Worm (Caenorhabditis elegans) whole organism, late embryonic: Measurements from ENCODE around the gene idpb-4.

ENCODE experiments used
- F13H6.1 ChIP-seq: sonication (generic microtip); optimal IDR thresholded peaks from 2 replicates; lab custom pipeline; 2016; ENCODE audit warnings: missing genetic modification characterization, missing compliant biosample characterization
- K02D7.2 ChIP-seq: sonication (generic microtip); optimal IDR thresholded peaks from 2 replicates; lab custom pipeline; 2017; ENCODE audit warnings: mild to moderate bottlenecking, missing genetic modification characterization, missing compliant biosample characterization
- T23F11.4 ChIP-seq: fragments of 200-800 bp; sonication (Bioruptor generic); optimal IDR thresholded peaks from 2 replicates; lab custom pipeline; 2018; ENCODE audit warnings: mild to moderate bottlenecking, missing genetic modification characterization, missing compliant biosample characterization
- Y22D7AL.16 ChIP-seq: sonication (generic microtip); optimal IDR thresholded peaks from 2 replicates; lab custom pipeline; 2016; ENCODE audit warnings: missing genetic modification characterization, missing compliant biosample characterization
- ahr-1 ChIP-seq: sonication (generic microtip); optimal IDR thresholded peaks from 2 replicates; lab custom pipeline; 2016; ENCODE audit warnings: missing genetic modification characterization, missing compliant biosample characterization
- ama-1 ChIP-seq: fragments of 150-350 bp; optimal IDR thresholded peaks from 2 replicates; lab custom pipeline; 2014
- ceh-18 ChIP-seq: sonication (generic microtip); optimal IDR thresholded peaks from 2 replicates; lab custom pipeline; 2016; ENCODE audit warnings: missing genetic modification characterization, missing compliant biosample characterization
- ceh-2 ChIP-seq: sonication (generic microtip); optimal IDR thresholded peaks from 2 replicates; lab custom pipeline; 2016; ENCODE audit warnings: missing genotype, missing genetic modification characterization, missing compliant biosample characterization
- ceh-31 ChIP-seq: sonication (generic microtip); optimal IDR thresholded peaks from 2 replicates; lab custom pipeline; 2016; ENCODE audit warnings: missing genetic modification characterization, missing compliant biosample characterization
- ceh-45 ChIP-seq: fragments of 200-800 bp; sonication (Bioruptor generic); IDR thresholded peaks from 2 replicates; pipeline ENCODE4 v1.3.6; 2022; ENCODE audit warnings: missing genetic modification reagents, missing genetic modification characterization, missing compliant biosample characterization
- ceh-48 ChIP-seq: sonication (generic microtip); optimal IDR thresholded peaks from 2 replicates; lab custom pipeline; 2016; ENCODE audit warnings: missing genetic modification characterization, inconsistent platforms, missing compliant biosample characterization
- ceh-9 ChIP-seq: sonication (generic microtip); optimal IDR thresholded peaks from 2 replicates; lab custom pipeline; 2016; ENCODE audit warnings: mild to moderate bottlenecking, missing genetic modification characterization, inconsistent platforms, missing compliant biosample characterization
- che-1 ChIP-seq: sonication (generic microtip); optimal IDR thresholded peaks from 2 replicates; lab custom pipeline; 2016; ENCODE audit warnings: mild to moderate bottlenecking, missing genetic modification characterization, missing compliant biosample characterization
- dmd-4 ChIP-seq: sonication (generic microtip); optimal IDR thresholded peaks from 2 replicates; lab custom pipeline; 2016; ENCODE audit warnings: borderline replicate concordance, missing genetic modification characterization, missing compliant biosample characterization
- dve-1 ChIP-seq: sonication (generic microtip); optimal IDR thresholded peaks from 2 replicates; lab custom pipeline; 2017; ENCODE audit warnings: antibody characterized with exemption, mild to moderate bottlenecking, missing genetic modification characterization, missing compliant biosample characterization
- fkh-6 ChIP-seq: sonication (generic microtip); optimal IDR thresholded peaks from 2 replicates; lab custom pipeline; 2016; ENCODE audit warnings: missing genetic modification characterization, missing compliant biosample characterization
- gmeb-2 ChIP-seq: sonication (generic microtip); optimal IDR thresholded peaks from 2 replicates; lab custom pipeline; 2016; ENCODE audit warnings: missing genetic modification characterization, inconsistent platforms, missing compliant biosample characterization
- hlh-13 ChIP-seq: fragments of 200-800 bp; sonication (Bioruptor generic); optimal IDR thresholded peaks from 2 replicates; lab custom pipeline; 2018; ENCODE audit warnings: mild to moderate bottlenecking, missing genetic modification characterization, missing compliant biosample characterization
- hlh-15 ChIP-seq: sonication (generic microtip); optimal IDR thresholded peaks from 2 replicates; lab custom pipeline; 2016; ENCODE audit warnings: missing genetic modification characterization, missing compliant biosample characterization
- hlh-30 ChIP-seq: sonication (generic microtip); optimal IDR thresholded peaks from 2 replicates; lab custom pipeline; 2017; ENCODE audit warnings: antibody characterized with exemption, missing genetic modification characterization, missing compliant biosample characterization; ENCODE audit not compliant: insufficient read depth
- hlh-6 ChIP-seq: sonication (generic microtip); optimal IDR thresholded peaks from 2 replicates; lab custom pipeline; 2016; ENCODE audit warnings: missing genotype, missing genetic modification characterization, missing compliant biosample characterization
- lim-6 ChIP-seq: sonication (generic microtip); optimal IDR thresholded peaks from 2 replicates; lab custom pipeline; 2016; ENCODE audit warnings: missing genetic modification characterization, missing compliant biosample characterization
- lin-11 ChIP-seq: fragments of 200-800 bp; sonication (Bioruptor generic); optimal IDR thresholded peaks from 2 replicates; lab custom pipeline; 2018; ENCODE audit warnings: mild to moderate bottlenecking, missing genetic modification characterization, missing compliant biosample characterization
- madf-2 ChIP-seq: sonication (generic microtip); optimal IDR thresholded peaks from 2 replicates; lab custom pipeline; 2017; ENCODE audit warnings: missing genetic modification characterization, missing compliant biosample characterization
- mec-3 ChIP-seq: sonication (generic microtip); optimal IDR thresholded peaks from 2 replicates; lab custom pipeline; 2016; ENCODE audit warnings: borderline replicate concordance, missing genetic modification characterization, missing compliant biosample characterization
- nfya-1 ChIP-seq: sonication (generic microtip); optimal IDR thresholded peaks from 2 replicates; lab custom pipeline; 2017; ENCODE audit warnings: missing genetic modification characterization, mild to moderate bottlenecking, missing compliant biosample characterization, antibody characterized with exemption, moderate library complexity
- odd-2 ChIP-seq: sonication (generic microtip); optimal IDR thresholded peaks from 2 replicates; lab custom pipeline; 2017; ENCODE audit warnings: antibody characterized with exemption, mild to moderate bottlenecking, missing genetic modification characterization, missing compliant biosample characterization
- pag-3 ChIP-seq: sonication (generic microtip); optimal IDR thresholded peaks from 2 replicates; lab custom pipeline; 2016; ENCODE audit warnings: missing compliant biosample characterization, missing genetic modification characterization, borderline replicate concordance
- pat-9 ChIP-seq: fragments of 200-800 bp; sonication (Bioruptor generic); optimal IDR thresholded peaks from 2 replicates; lab custom pipeline; 2018; ENCODE audit warnings: mild to moderate bottlenecking, missing genetic modification characterization, moderate library complexity, missing compliant biosample characterization
- pax-1 ChIP-seq: fragments of 150-350 bp; optimal IDR thresholded peaks from 2 replicates; lab custom pipeline; 2014; ENCODE audit warnings: missing biosample characterization, missing genetic modification characterization
- pha-2 ChIP-seq: sonication (generic microtip); optimal IDR thresholded peaks from 2 replicates; lab custom pipeline; 2017; ENCODE audit warnings: mild to moderate bottlenecking, missing genetic modification characterization, missing compliant biosample characterization
- ref-2 ChIP-seq: sonication (generic microtip); optimal IDR thresholded peaks from 2 replicates; lab custom pipeline; 2016; ENCODE audit warnings: missing genetic modification characterization, missing compliant biosample characterization
- rnt-1 ChIP-seq: sonication (generic microtip); optimal IDR thresholded peaks from 2 replicates; lab custom pipeline; 2016; ENCODE audit warnings: missing genetic modification characterization, missing compliant biosample characterization
- sox-2 ChIP-seq: fragments of 200-800 bp; sonication (Bioruptor generic); IDR thresholded peaks from 2 replicates; pipeline ENCODE4 v1.3.6; 2022; ENCODE audit warnings: missing genetic modification reagents, missing genetic modification characterization, missing compliant biosample characterization
- syd-9 ChIP-seq: sonication (generic microtip); optimal IDR thresholded peaks from 2 replicates; lab custom pipeline; 2016; ENCODE audit warnings: mild to moderate bottlenecking, missing genetic modification characterization, moderate library complexity, missing compliant biosample characterization
- tbx-2 ChIP-seq: sonication (generic microtip); optimal IDR thresholded peaks from 2 replicates; lab custom pipeline; 2016; ENCODE audit warnings: missing genetic modification characterization, missing compliant biosample characterization
- tbx-7 ChIP-seq: sonication (generic microtip); optimal IDR thresholded peaks from 2 replicates; lab custom pipeline; 2016; ENCODE audit warnings: missing genotype, missing genetic modification characterization, missing compliant biosample characterization
- ttx-3 ChIP-seq: sonication (generic microtip); optimal IDR thresholded peaks from 2 replicates; lab custom pipeline; 2016; ENCODE audit warnings: missing genetic modification reagents, missing genetic modification characterization, missing compliant biosample characterization
- unc-3 ChIP-seq, 2 experiments: fragments of 200-800 bp in 1 of 2; sonication (Bioruptor generic) in 1 of 2; sonication (generic microtip) in 1 of 2; conservative IDR thresholded peaks in 1 of 2; optimal IDR thresholded peaks in 1 of 2; 2 replicates each; pipeline versions ENCODE4 v1.3.6 to Lab custom; 2016 to 2022; ENCODE audit warnings: missing compliant biosample characterization in 2 of 2, missing genetic modification characterization in 2 of 2, missing genetic modification reagents in 1 of 2
- unc-42 ChIP-seq: sonication (generic microtip); optimal IDR thresholded peaks from 2 replicates; lab custom pipeline; 2016; ENCODE audit warnings: missing genotype, missing genetic modification characterization, missing compliant biosample characterization
- unc-55 ChIP-seq: sonication (generic microtip); optimal IDR thresholded peaks from 2 replicates; lab custom pipeline; 2017; ENCODE audit warnings: missing biosample characterization, missing genetic modification reagents, missing genetic modification characterization
- unc-86 ChIP-seq: sonication (generic microtip); optimal IDR thresholded peaks from 2 replicates; lab custom pipeline; 2016; ENCODE audit warnings: missing genetic modification characterization, missing compliant biosample characterization
- zip-5 ChIP-seq: sonication (generic microtip); optimal IDR thresholded peaks from 2 replicates; lab custom pipeline; 2016; ENCODE audit warnings: missing genetic modification characterization, missing compliant biosample characterization
- ztf-16 ChIP-seq: sonication (generic microtip); optimal IDR thresholded peaks from 2 replicates; lab custom pipeline; 2017; ENCODE audit warnings: missing genetic modification characterization, missing compliant biosample characterization

idpb-4 gene

DNA sequence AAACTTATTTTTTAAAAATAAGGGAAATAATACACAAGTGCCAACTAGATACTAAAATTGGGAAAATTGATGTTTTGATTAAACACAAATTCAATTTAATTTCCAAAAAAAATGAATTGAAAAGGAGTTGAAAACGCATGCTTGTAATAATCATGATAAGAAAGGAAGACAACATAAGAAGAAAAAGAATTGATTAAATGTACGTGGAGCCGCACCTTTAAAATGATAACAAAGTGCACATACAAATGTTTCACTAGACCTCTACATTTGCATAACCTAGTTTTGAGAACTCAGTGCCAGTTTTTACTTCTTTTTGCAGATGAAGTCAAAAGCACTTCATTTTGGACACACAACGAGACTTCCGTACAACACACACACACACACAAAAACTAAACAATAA is 24.4 kb upstream of the idpb-4 start:
- TF ChIP-seq F13H6.1 (no peak), tbx-2 (tag; lab: Kevin White, UChicago) (no peak), pag-3 (no peak), unc-3 (GFP tag; conservative IDR thresholded peaks at IDR 0.05; lab: Robert Waterston, UW) (no peak), unc-3 (tag; optimal IDR thresholded peaks at IDR 0.05; lab: Kevin White, UChicago) (no peak), che-1 (tag; lab: Kevin White, UChicago) (no peak), hlh-30 (tag; lab: Kevin White, UChicago) (no peak), tbx-7 (no peak), dve-1 (tag; lab: Kevin White, UChicago) (no peak), ceh-45 (GFP tag; lab: Robert Waterston, UW) (no peak), ama-1 (lab: Kevin White, UChicago) (no peak), zip-5 (tag; lab: Kevin White, UChicago) (no peak), hlh-13 (GFP tag; lab: Kevin White, UChicago) (no peak), unc-55 (no peak)

DNA sequence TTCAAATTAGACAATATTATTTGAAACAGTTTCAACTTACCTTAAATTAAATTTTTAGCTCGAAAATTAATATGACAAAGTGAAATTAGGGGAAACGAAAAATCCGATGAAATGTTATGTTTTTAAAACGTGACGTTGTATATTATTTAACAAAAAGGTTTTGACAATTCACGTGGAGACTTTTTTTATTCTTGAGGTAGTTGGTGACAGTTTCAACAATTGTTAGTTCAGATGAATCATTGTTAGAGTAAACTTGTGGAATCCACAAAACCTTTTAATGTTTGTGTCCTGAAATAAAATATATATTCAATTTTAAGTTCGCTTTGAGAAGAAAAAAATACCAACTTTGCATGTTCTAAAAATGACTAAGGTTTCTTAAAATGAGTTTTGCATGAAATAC is 22.1 kb upstream of the idpb-4 start, which contains the start of gene fut-1:
TSS of gene fut-1 (minus strand) at position 101 of the 400 bp plus-strand sequence.
- no peak for TF ChIP-seq ztf-16 (tag; lab: Kevin White, UChicago)
- no peak for TF ChIP-seq unc-42 (tag; lab: Kevin White, UChicago)
- TF ChIP-seq rnt-1 (tag; lab: Kevin White, UChicago), result no peak
- no peak for TF ChIP-seq K02D7.2 (tag; lab: Kevin White, UChicago)
- no peak for TF ChIP-seq hlh-6
- no peak for TF ChIP-seq F13H6.1
- no peak for TF ChIP-seq pha-2 (tag; lab: Kevin White, UChicago)
- no peak for TF ChIP-seq lin-11 (tag; lab: Kevin White, UChicago)
- no peak for TF ChIP-seq hlh-30 (tag; lab: Kevin White, UChicago)
- TF ChIP-seq ceh-9 (tag; lab: Kevin White, UChicago), result no peak
- TF ChIP-seq dmd-4 (tag; lab: Kevin White, UChicago), result no peak
- TF ChIP-seq unc-86, result no peak
- TF ChIP-seq pax-1, result no peak
- no peak for TF ChIP-seq hlh-15 (tag; lab: Kevin White, UChicago)
- TF ChIP-seq lim-6 (tag; lab: Kevin White, UChicago), result no peak
- no peak for TF ChIP-seq nfya-1

DNA sequence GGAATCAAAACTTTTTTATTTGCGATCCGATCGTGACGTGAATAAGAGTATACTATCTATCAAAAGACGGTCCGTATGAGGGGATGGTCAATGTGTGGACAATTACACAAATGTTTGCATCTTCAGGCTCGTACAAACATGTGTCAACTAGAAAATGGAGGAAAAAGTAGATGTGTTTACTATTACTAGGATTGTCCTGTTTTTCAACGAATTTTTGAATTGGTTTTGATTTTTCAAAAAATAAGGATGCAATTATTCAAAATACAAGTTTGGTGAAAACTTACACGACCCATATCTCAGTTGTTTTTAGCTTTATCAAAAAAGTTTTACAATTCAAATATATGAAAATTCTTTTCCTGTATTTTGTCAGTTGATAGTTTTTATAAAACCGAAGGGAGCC is 17.9 kb upstream of the idpb-4 start, which contains the start of gene K08F8.7:
TSS of gene K08F8.7 (minus strand) at position 101 of the 400 bp plus-strand sequence.
- TF ChIP-seq che-1 (tag; lab: Kevin White, UChicago), result no peak
- TF ChIP-seq ttx-3, result no peak
- TF ChIP-seq ref-2 (tag; lab: Kevin White, UChicago), result no peak
- no peak for TF ChIP-seq hlh-15 (tag; lab: Kevin White, UChicago)

DNA sequence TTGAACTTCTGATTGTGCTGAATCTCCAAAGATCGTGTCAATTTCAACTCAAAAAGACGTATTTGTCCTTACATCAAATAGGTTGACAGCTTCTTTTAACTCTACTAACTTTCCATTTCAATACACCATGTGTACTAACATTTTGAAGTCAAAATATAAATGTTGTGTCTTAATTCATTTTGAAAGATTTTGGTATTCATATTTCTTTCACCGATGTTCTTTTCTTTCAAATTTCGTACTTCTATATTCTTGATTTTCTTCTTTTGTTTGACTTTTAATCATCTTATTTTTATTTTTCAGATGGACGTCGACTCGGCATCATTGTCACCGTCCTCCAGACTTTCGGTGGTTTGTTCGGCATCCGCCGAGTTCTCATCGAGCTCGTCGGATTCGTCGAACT is 14.3 kb upstream of the idpb-4 start, which contains the start of gene atf-2:
TSS of gene atf-2 (plus strand) at position 301 of the 400 bp plus-strand sequence.
- no peak for TF ChIP-seq hlh-30 (tag; lab: Kevin White, UChicago)
- no peak for TF ChIP-seq ceh-48 (tag; lab: Kevin White, UChicago)
- no peak for TF ChIP-seq madf-2
- no peak for TF ChIP-seq T23F11.4
- TF ChIP-seq ama-1 (lab: Kevin White, UChicago), result no peak
- no peak for TF ChIP-seq F13H6.1
- TF ChIP-seq mec-3 (tag; lab: Kevin White, UChicago), result no peak
- TF ChIP-seq tbx-7, result no peak
- TF ChIP-seq fkh-6 (tag; lab: Kevin White, UChicago), result no peak
- no peak for TF ChIP-seq ceh-31

DNA sequence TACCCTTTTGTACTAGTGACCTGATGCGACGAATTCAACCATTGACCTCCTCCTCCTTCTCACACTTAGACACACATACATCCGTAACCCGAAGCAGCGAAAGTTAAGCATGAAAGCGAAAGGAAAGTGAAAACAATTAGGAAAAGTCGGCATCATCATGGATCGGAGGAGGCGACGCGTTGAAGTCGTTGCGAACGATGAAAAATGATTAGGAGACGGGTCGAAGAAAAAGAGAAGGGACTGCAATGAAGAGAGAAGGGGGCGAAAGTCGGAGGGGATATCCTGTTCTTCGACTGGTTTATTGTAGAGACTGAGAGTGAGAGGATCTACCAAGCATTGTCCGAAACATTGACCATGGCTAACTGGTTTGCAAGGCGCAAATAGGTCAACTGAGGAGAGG is 13.7 kb upstream of the idpb-4 start:
- no peak for TF ChIP-seq pag-3
- TF ChIP-seq gmeb-2 (tag; lab: Kevin White, UChicago), result no peak
- peak; percentile 10 for TF ChIP-seq ama-1 (lab: Kevin White, UChicago)
- no peak for TF ChIP-seq odd-2 (tag; lab: Kevin White, UChicago)
- TF ChIP-seq tbx-7, result no peak
- no peak for TF ChIP-seq syd-9 (tag; lab: Kevin White, UChicago)
- no peak for TF ChIP-seq ceh-18 (tag; lab: Kevin White, UChicago)
- no peak for TF ChIP-seq tbx-2 (tag; lab: Kevin White, UChicago)
- TF ChIP-seq pat-9 (tag; lab: Kevin White, UChicago), result no peak
- TF ChIP-seq hlh-30 (tag; lab: Kevin White, UChicago), result no peak
- no peak for TF ChIP-seq che-1 (tag; lab: Kevin White, UChicago)
- TF ChIP-seq Y22D7AL.16 (tag; lab: Kevin White, UChicago), result no peak
- peak; percentile 21 for TF ChIP-seq rnt-1 (tag; lab: Kevin White, UChicago)
- no peak for TF ChIP-seq unc-55
- TF ChIP-seq ceh-2 (tag; lab: Kevin White, UChicago), result no peak
- no peak for TF ChIP-seq sox-2 (GFP tag; lab: Robert Waterston, UW)
- TF ChIP-seq lin-11 (tag; lab: Kevin White, UChicago), result no peak
- no peak for TF ChIP-seq ahr-1 (tag; lab: Kevin White, UChicago)
- TF ChIP-seq unc-42 (tag; lab: Kevin White, UChicago), result no peak
- TF ChIP-seq fkh-6 (tag; lab: Kevin White, UChicago), result no peak
